Fruit fly (Drosophila melanogaster): ENCODE results near the gene mthl7.

Gene mthl7

dm6 chr3L:8157079-8157478 lies 23.2 kb downstream of the mthl7 start:
- no peak for TF ChIP-seq usp (GFP tag; optimal IDR thresholded peaks at IDR 0.05)
- no peak for TF ChIP-seq pan (optimal IDR thresholded peaks at IDR 0.05)
- no peak for TF ChIP-seq CG8478 (optimal IDR thresholded peaks at IDR 0.05)
- no peak for TF ChIP-seq EcR (GFP tag; optimal IDR thresholded peaks at IDR 0.05)
- no peak for TF ChIP-seq psq (optimal IDR thresholded peaks at IDR 0.05)
- TF ChIP-seq Dll (optimal IDR thresholded peaks at IDR 0.05), result no peak

DNA sequence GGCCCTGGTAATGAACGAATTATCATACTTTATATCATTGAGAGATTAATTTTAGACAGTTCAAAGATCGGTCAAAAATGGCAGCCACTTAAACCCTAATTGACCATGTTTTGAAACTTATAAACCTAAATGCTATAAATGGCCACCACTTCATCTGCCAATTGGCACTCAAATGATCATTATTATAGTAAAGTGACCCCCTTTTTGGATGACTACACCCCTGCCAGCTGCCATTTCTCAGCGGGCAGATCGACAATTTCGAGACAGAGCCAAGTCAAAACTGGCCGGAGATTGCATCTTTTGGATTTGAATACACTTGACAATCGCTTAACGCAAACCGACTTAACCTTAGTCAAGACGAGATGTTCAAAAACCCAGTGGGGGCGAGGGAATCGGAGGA lies 24.1 kb downstream of the mthl7 start:
- TF ChIP-seq EcR (GFP tag; optimal IDR thresholded peaks at IDR 0.05), result no peak
- TF ChIP-seq psq (optimal IDR thresholded peaks at IDR 0.05), result no peak
- TF ChIP-seq CG8478 (optimal IDR thresholded peaks at IDR 0.05), result no peak
- TF ChIP-seq usp (GFP tag; optimal IDR thresholded peaks at IDR 0.05), result no peak
- no peak for TF ChIP-seq pan (optimal IDR thresholded peaks at IDR 0.05)
- TF ChIP-seq Dll (optimal IDR thresholded peaks at IDR 0.05), result no peak

- TF ChIP-seq psq (optimal IDR thresholded peaks at IDR 0.05), result no peak
- no peak for TF ChIP-seq pan (optimal IDR thresholded peaks at IDR 0.05)
These were observed 25.0 kb downstream of the mthl7 start for dm6 chr3L:8155324-8155723.

DNA sequence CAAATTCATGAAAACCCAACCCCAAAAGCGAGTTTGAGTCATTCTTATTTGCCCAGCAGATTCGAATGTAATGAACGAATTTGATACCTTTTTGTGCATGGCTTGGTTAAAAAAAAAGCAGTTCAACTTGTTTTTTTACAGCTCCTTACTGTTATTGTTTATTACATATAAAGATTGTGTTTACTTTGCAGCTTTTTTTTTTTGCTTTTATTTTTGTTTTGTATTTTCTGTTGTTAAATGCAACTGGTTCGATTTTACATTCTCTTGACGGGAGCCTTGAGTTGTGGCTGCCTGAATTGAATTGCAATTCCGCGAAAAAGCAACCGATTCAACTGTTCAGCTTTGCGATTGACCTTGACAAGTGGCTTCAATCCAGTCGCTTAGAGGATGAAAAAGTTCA lies 25.8 kb downstream of the mthl7 start:
- TF ChIP-seq pan (optimal IDR thresholded peaks at IDR 0.05) (no peak), EcR (GFP tag; optimal IDR thresholded peaks at IDR 0.05) (no peak), usp (GFP tag; optimal IDR thresholded peaks at IDR 0.05) (no peak), Dll (optimal IDR thresholded peaks at IDR 0.05) (no peak)

DNA sequence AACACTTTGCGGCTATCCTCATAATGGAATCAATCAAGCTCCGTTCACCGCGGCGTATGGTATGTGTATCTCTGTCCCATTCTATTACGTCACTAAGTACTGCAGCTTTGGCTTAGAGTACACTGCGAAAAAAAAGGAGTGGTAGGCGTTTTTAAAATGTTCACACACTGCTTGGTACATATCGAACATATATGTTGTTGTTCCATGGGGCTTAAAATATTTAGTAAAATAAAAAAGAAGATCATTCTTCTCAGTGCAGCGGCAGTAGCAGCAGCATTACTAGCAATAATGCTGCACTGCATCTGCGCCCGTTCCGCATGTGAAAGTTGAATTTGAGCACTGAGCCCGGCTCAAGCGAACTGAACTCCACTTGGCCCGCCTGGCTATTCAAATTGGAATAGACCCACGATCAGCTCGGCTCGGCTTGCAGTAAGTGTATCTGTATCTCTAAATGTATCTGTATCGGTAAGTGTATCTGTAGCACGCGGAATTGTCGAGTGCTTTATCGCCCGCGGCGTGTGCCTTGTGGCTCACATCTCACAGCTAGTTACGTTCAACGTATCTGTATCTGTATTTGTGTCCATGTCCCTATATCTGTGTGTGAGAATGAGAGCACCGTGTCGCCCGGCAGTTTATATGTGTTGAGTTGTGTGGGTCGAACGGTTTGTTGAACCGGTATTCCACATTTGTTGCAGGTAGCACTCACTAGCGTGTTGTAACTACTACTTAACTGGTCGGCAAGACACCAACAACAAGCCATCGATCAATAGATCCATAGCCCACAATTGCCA lies 26.9 kb downstream of the mthl7 start:
- TF ChIP-seq CG8478 (optimal IDR thresholded peaks at IDR 0.05) (no peak), pan (optimal IDR thresholded peaks at IDR 0.05) (no peak), EcR (GFP tag; optimal IDR thresholded peaks at IDR 0.05) (no peak), psq (optimal IDR thresholded peaks at IDR 0.05) (no peak)

- TF ChIP-seq CG8478 (optimal IDR thresholded peaks at IDR 0.05) (no peak), usp (GFP tag; optimal IDR thresholded peaks at IDR 0.05) (no peak), psq (optimal IDR thresholded peaks at IDR 0.05) (no peak), pan (optimal IDR thresholded peaks at IDR 0.05) (no peak), EcR (GFP tag; optimal IDR thresholded peaks at IDR 0.05) (no peak), Dll (optimal IDR thresholded peaks at IDR 0.05) (no peak)
These were observed 28.6 kb downstream of the mthl7 start, which contains the start of gene CG13676 for dm6 chr3L:8151727-8152199. CG13676 (minus strand) TSS chr3L:8151813.

dm6 chr3L:8150812-8151211 lies 29.5 kb downstream of the mthl7 start:
- no peak for TF ChIP-seq CG8478 (optimal IDR thresholded peaks at IDR 0.05)
- TF ChIP-seq usp (GFP tag; optimal IDR thresholded peaks at IDR 0.05), result no peak
- TF ChIP-seq Dll (optimal IDR thresholded peaks at IDR 0.05), result no peak

DNA sequence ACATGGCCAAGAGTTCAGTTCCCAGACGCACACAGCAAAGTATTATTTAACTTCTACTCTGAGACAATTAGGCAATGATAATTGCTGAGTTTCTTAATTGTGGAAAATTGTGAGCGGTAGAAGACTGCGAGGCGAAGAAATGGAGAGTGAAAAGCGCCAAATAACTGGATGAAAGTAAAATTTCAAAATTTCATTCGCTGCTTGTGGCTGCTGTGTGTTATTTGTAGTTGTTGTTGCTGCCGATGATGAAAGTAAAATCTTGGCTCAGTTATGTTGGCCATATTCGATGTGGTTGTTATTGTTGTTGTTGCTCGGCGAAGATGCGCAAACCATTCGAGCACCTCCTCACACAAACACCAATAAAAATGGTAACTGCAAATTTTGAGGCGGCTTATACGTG lies 30.0 kb downstream of the mthl7 start:
- TF ChIP-seq psq (optimal IDR thresholded peaks at IDR 0.05) (no peak), Dll (optimal IDR thresholded peaks at IDR 0.05) (no peak), EcR (GFP tag; optimal IDR thresholded peaks at IDR 0.05) (no peak), CG8478 (optimal IDR thresholded peaks at IDR 0.05) (no peak), usp (GFP tag; optimal IDR thresholded peaks at IDR 0.05) (no peak), pan (optimal IDR thresholded peaks at IDR 0.05) (no peak)

DNA sequence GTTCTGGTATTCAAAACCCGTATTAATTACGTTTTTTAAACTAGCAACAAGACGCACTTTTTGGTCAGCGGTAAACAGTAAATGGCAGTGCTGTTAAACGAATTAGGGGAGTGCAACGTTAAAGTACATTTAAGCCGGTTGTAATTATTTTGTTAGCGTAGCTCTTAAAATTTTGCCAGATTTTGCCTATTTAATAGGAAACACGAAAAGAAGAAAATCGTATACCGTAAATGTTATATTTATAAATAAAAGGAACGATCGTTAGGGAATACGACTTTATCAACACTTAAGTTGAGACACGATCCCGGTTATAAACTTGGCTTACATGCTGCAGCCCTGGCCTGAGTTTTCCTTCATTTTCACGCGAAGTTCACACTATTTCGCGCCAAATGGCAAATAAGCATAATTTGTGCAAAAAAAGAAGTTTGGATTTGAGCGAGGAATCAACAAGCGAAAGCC lies 42.8 kb downstream of the mthl7 start, which contains the start of the genes Setx and mus301:
Gene Setx (minus strand): TSS at position 51 of the 459 bp plus-strand sequence.
Gene mus301 (plus strand): TSS at position 361 of the 459 bp plus-strand sequence.
- no peak for TF ChIP-seq pan (optimal IDR thresholded peaks at IDR 0.05)
- no peak for TF ChIP-seq EcR (GFP tag; optimal IDR thresholded peaks at IDR 0.05)
- no peak for TF ChIP-seq usp (GFP tag; optimal IDR thresholded peaks at IDR 0.05)
- TF ChIP-seq psq (optimal IDR thresholded peaks at IDR 0.05), result no peak
- no peak for TF ChIP-seq Dll (optimal IDR thresholded peaks at IDR 0.05)
- TF ChIP-seq CG8478 (optimal IDR thresholded peaks at IDR 0.05), result no peak
